Fruit fly (Drosophila melanogaster): ENCODE results near the gene Efa6.

The Efa6 gene

DNA sequence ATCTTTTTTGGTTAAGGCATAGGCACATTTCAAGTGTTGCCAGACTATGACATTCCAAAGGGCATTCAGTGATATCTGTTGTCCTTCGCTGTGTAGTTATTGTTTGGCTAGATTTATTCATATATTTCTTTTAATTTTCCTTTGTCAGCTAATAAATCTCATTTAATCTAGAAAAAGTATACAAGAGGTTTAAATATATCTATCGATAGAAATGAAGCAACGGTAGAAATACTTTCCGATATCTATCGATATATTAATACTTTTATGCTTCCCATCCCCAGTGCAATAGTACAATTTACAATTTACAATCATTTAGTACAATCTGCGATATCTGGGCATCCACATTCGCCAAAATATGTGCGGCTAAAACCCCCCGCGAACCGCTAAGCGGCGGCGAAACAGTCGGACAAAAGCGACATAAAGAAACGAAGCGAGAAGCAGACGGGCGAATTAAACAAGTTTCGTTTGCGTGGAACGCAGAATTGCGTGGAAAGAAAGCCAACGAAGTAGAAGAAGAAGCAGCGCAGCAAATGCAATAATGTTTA is at the start of gene Efa6:
TSS of gene Efa6 (plus strand) at position 337 of the 545 bp plus-strand sequence.
- TF ChIP-seq Sin3A (optimal IDR thresholded peaks at IDR 0.05) = no peak
- TF ChIP-seq h (optimal IDR thresholded peaks at IDR 0.05) = no peak
- no peak for TF ChIP-seq Myc (optimal IDR thresholded peaks at IDR 0.05)
- TF ChIP-seq ttk (optimal IDR thresholded peaks at IDR 0.05) = no peak
- no peak for TF ChIP-seq psq (optimal IDR thresholded peaks at IDR 0.05)
- no peak for TF ChIP-seq insv (optimal IDR thresholded peaks at IDR 0.05)

DNA sequence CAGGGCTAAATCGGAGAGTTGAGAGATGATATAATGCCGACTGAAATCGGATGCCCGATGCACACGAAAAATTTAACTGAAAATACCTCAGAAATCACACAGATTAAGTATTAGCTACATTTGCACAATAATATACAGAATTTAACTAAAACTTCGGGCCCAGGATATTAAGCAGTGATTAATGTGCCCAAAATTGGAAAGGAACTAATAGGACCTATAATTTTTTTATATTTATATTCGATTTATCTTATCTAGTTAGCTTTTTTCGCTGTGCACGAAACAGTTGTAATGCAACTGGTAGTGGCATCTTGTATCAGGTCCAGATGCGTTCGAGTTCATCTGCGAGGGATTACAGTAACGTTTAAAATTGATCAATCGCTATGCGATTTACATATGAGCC is 48.7 kb upstream of the Efa6 start:
- TF ChIP-seq Myc (optimal IDR thresholded peaks at IDR 0.05) (no peak), insv (optimal IDR thresholded peaks at IDR 0.05) (no peak), psq (optimal IDR thresholded peaks at IDR 0.05) (no peak), ttk (optimal IDR thresholded peaks at IDR 0.05) (no peak), h (optimal IDR thresholded peaks at IDR 0.05) (no peak), Sin3A (optimal IDR thresholded peaks at IDR 0.05) (no peak)

DNA sequence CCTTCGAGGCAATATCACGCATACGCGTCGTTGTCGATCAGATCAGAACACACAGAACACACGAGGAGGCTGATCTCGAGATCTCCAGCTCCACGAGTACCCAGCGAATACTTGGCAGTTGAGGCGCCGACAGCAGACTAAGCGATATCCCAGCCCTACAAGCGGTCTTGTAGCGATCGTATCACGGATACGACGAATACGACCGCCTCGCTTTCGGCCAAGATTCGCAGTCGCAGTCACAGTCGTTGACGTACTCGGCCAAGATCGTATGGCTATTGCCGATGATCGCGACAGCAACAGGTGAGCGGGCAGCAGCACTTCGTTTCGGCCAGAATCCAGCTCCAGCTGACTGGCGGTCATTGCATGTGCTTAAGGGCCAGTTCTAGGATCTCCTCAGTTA is 47.8 kb upstream of the Efa6 start, which contains the start of gene CG5326:
TSS of gene CG5326 (minus strand) at position 158 of the 400 bp plus-strand sequence.
- TF ChIP-seq h (optimal IDR thresholded peaks at IDR 0.05) (no peak), Myc (optimal IDR thresholded peaks at IDR 0.05) (no peak), Sin3A (optimal IDR thresholded peaks at IDR 0.05) (no peak), psq (optimal IDR thresholded peaks at IDR 0.05) (no peak), ttk (optimal IDR thresholded peaks at IDR 0.05) (no peak), insv (optimal IDR thresholded peaks at IDR 0.05) (no peak)

DNA sequence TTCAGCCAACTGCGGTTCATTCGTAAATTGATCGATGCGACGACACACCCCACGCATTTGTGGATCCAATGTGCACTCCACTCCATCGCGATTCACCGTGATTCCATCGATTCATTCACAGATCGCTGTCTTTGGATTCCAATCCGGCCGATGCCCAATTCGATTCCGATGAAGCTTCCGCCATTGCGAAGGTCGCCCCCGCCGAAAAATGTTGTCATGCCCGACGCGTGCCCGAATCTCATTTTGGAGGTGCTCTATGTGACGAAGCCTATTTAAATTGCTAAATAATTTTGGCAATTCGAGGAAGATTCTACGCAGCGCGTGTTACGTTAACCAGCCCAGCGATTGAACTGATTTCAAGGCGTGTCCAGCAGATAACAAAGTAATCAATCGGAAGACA is 46.9 kb upstream of the Efa6 start:
- TF ChIP-seq Sin3A (optimal IDR thresholded peaks at IDR 0.05) (no peak), h (optimal IDR thresholded peaks at IDR 0.05) (no peak), psq (optimal IDR thresholded peaks at IDR 0.05) (no peak), Myc (optimal IDR thresholded peaks at IDR 0.05) (no peak), ttk (optimal IDR thresholded peaks at IDR 0.05) (no peak), insv (optimal IDR thresholded peaks at IDR 0.05) (no peak)

DNA sequence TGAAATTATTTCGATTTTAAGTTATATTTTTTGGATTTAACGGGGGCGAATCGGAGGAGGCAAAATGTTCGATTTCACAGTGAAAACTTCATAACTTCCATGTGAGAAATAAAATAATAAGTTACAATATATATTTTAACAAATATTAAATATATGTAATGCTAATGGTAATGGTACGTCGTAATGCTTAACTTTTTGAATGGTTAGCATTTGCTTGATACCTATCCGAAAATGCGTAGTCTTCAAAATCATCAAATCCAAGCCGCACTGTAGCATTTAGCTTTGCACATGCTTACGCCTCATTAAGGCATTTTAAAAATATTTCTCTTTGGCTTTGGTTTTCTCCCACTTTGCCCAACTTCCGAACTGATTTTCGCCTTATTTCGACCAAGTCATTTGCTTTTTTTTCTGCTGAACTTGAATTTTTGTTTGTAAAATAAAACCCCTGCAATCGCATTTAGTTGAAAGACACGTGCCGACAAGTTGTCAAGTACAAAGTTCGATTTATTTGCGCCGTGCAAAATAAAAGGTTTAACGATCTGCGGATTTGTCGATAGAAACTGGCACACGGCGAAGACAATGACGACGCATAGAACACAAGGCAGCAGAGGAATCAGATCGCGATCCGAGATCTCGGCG is 44.7 kb upstream of the Efa6 start:
- TF ChIP-seq h (optimal IDR thresholded peaks at IDR 0.05) (no peak), Myc (optimal IDR thresholded peaks at IDR 0.05) (no peak), ttk (optimal IDR thresholded peaks at IDR 0.05) (no peak), psq (optimal IDR thresholded peaks at IDR 0.05) (no peak), insv (optimal IDR thresholded peaks at IDR 0.05) (no peak), Sin3A (optimal IDR thresholded peaks at IDR 0.05) (no peak)

DNA sequence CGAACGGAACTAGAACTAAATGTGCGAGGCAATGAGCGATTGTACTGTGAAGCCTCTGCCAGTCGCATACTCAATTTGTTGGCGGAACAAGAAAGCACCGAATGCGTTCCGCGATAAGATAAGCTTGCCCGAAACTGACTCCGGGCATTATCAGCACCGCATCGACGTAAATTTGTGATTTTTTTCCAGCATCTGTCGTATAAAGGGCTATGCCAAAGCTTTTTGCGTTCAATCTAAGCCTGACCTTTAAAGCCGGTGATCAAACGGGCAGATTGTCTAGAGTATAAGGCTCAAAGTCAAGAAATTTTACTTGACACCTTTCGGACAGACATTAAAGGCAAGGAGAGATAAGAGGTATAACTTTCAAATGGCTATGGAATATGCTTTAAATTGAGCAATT is 41.5 kb upstream of the Efa6 start:
- no peak for TF ChIP-seq Myc (optimal IDR thresholded peaks at IDR 0.05)
- no peak for TF ChIP-seq insv (optimal IDR thresholded peaks at IDR 0.05)
- no peak for TF ChIP-seq Sin3A (optimal IDR thresholded peaks at IDR 0.05)
- no peak for TF ChIP-seq h (optimal IDR thresholded peaks at IDR 0.05)
- TF ChIP-seq ttk (optimal IDR thresholded peaks at IDR 0.05) = no peak
- no peak for TF ChIP-seq psq (optimal IDR thresholded peaks at IDR 0.05)

DNA sequence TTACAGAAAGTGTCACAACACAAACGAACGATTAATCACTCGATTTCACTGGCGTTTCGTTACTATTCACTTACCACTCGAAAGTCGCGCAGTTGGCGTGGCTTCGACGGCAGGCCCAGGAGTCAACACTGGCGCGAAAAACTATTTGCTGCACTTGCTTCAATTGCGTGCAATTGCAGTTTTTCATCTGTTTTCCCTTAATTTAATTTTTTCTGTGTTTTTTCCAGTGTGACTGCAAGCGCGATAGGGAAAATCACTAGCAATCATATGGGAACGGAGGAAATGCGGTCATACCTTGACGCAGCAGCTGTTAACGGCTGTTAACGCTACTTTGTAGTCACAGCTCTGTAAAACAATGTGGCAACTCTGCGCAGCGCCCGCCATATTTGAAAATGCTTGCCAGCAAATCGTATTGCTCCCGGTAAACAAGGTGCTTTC is 40.0 kb upstream of the Efa6 start, which contains the start of gene AdipoR:
TSS of gene AdipoR (minus strand) at position 262 of the 438 bp plus-strand sequence.
- TF ChIP-seq ttk (optimal IDR thresholded peaks at IDR 0.05) (no peak), psq (optimal IDR thresholded peaks at IDR 0.05) (no peak), Sin3A (optimal IDR thresholded peaks at IDR 0.05) (no peak), h (optimal IDR thresholded peaks at IDR 0.05) (no peak), Myc (optimal IDR thresholded peaks at IDR 0.05) (no peak), insv (optimal IDR thresholded peaks at IDR 0.05) (no peak)

DNA sequence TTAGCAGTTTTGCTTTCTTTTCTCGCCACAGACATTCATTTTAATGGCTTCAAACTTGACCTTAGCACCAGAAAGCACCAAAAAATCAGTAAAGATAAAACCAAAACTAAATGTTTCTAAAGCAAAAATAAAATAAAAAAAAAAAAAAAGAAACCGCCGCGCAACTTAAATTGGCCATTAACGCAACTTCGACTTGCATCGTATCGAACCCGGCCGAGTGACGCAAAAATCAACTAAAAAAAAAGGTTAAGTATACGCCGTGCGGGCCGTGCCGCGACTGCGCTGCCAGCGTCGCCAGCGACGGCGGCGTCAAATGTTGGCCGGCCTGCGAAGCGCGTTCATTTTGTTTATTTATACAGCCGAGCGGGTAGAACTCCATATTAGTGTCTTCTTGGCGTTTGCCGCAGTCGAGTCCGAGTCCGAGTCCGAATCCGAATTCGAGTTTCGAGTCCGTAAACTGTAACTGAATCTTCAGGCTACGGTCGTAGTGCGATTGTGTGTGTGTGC is 37.2 kb upstream of the Efa6 start, which contains the start of gene bond:
TSS of gene bond (plus strand) at position 375 of the 507 bp plus-strand sequence.
- TF ChIP-seq ttk (optimal IDR thresholded peaks at IDR 0.05) (no peak), Myc (optimal IDR thresholded peaks at IDR 0.05) (no peak)

DNA sequence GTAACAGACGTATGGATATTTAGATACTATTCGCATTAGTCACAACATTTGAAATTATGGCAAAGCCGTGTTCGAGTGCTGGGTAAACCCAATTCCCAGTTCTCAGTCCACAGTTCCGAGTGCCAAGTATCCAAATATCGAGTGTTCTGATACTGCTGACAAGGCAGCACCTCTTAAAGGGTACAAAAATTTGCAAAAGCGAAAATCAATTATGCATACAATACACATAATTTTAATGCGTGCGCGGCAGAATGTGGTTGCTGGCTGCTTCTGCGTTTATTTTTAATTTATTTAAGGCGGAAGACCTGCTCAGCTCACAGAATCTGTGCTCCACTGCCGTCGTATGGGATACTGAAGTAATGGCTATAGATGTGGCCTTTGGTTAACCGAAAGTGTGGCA is 34.9 kb upstream of the Efa6 start:
- TF ChIP-seq Myc (optimal IDR thresholded peaks at IDR 0.05) (no peak), ttk (optimal IDR thresholded peaks at IDR 0.05) (no peak)

DNA sequence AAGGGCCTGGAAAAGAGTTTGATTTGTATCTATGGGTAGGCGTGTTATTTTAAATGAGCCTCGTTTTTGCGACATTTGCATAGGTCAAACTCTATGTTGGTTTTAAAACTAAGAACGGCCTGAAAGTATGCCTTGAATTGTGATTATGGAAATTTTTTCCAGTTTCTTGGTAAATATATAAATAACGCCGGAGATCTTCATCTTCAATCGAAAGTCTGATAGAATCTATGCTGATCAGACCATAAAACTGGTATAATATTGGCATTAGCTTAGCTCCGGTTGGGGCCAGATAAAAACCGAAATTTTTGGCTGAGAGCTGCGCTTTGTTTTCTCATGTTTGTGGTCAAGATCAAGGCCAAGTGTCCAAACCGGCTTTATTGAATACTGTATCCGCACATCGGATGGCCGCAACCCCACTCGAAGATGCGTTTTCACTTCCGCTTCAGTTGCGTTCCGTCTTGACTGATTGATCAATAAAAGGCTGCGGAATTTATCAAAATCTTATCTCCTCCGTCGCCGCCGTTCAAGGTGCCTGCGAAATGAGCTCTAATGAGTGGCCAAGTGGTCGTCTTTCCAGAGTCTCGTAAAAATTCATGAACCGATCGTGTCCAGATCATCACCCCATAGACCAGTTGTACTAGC is 30.3 kb upstream of the Efa6 start:
- TF ChIP-seq ttk (optimal IDR thresholded peaks at IDR 0.05) (no peak), psq (optimal IDR thresholded peaks at IDR 0.05) (no peak), Sin3A (optimal IDR thresholded peaks at IDR 0.05) (no peak), insv (optimal IDR thresholded peaks at IDR 0.05) (no peak), h (optimal IDR thresholded peaks at IDR 0.05) (no peak), Myc (optimal IDR thresholded peaks at IDR 0.05) (no peak)

DNA sequence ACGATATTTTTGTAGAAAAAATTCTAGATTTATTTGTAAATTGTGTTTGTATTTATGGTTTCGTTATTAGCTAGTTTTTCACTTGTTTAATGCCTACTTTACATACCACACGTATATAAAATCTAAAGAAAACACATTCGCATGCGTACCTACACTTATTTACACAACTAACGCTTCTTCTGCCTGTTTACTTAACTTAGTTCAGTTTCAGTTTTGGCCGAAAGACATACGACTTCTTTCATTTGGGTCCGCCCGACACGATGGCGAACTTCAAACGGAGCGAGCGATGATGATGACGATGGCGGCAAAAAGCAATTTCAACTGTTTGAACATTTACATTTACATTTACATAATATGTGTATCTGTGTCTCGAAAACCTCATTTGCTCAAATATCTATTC is 29.2 kb upstream of the Efa6 start:
- TF ChIP-seq psq (optimal IDR thresholded peaks at IDR 0.05) (no peak), Myc (optimal IDR thresholded peaks at IDR 0.05) (no peak), insv (optimal IDR thresholded peaks at IDR 0.05) (no peak), Sin3A (optimal IDR thresholded peaks at IDR 0.05) (no peak), ttk (optimal IDR thresholded peaks at IDR 0.05) (no peak), h (optimal IDR thresholded peaks at IDR 0.05) (no peak)

DNA sequence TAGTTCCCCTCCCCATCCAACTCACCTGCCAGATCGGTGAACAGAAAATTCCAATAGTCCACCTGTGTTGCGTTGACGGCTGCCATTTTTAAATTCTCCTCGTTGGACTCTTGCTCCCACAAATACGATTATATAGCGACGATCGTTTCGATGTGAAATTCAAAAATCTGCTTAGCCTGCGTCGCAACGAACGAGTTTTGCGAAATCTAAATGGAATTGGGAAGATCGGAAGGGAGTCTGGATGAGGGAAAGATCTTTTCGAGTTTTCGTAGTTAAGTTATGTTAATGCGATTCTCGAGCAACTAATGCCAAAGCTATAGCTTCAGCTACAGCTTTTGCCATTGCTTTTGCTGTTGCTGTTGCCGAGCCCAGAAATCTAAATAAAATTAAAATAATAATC is 27.3 kb upstream of the Efa6 start:
- TF ChIP-seq ttk (optimal IDR thresholded peaks at IDR 0.05) = no peak
- no peak for TF ChIP-seq Sin3A (optimal IDR thresholded peaks at IDR 0.05)
- no peak for TF ChIP-seq h (optimal IDR thresholded peaks at IDR 0.05)

Data from Kc167 (cell line).